Fruit fly (Drosophila melanogaster) whole organism, embryonic: ENCODE results near the gene CG6659.
A peak's percentile ranks its signal among the peaks of the same experiment; 100 is the strongest.

ENCODE experiments used
- Awh ChIP-seq: fragments of 200-800 bp; sonication (Bioruptor generic); IDR thresholded peaks from 2 replicates; pipeline ENCODE4, ENCODE4 v1.3.6; 2022; ENCODE audit warnings: missing biosample characterization, missing genetic modification characterization
- BEAF-32 ChIP-seq: fragments of 200-800 bp; sonication (Bioruptor generic); optimal IDR thresholded peaks from 3 replicates; lab custom pipeline; 2017; ENCODE audit warnings: missing biosample characterization, missing genetic modification characterization, mild to moderate bottlenecking, moderate library complexity, missing genetic modification reagents
- C15 ChIP-seq: fragments of 200-800 bp; sonication (Bioruptor generic); IDR thresholded peaks from 3 replicates; pipeline ENCODE4 v1.3.6; 2022; ENCODE audit warnings: missing biosample characterization, missing genetic modification characterization
- CG10274 ChIP-seq: fragments of 200-800 bp; sonication (Bioruptor generic); optimal IDR thresholded peaks from 3 replicates; lab custom pipeline; 2017; ENCODE audit warnings: missing biosample characterization, mild to moderate bottlenecking, missing genetic modification characterization
- CG10543 ChIP-seq: fragments of 200-800 bp; sonication (Bioruptor generic); optimal IDR thresholded peaks from 3 replicates; lab custom pipeline; 2017; ENCODE audit warnings: missing biosample characterization, mild to moderate bottlenecking, missing genetic modification characterization, moderate library complexity
- CG11247 ChIP-seq: fragments of 200-800 bp; sonication (Bioruptor generic); IDR thresholded peaks from 2 replicates; pipeline ENCODE4 v1.3.6; 2022; ENCODE audit warnings: missing biosample characterization, missing genetic modification characterization
- CG12219 ChIP-seq: fragments of 200-800 bp; sonication (Bioruptor generic); optimal IDR thresholded peaks from 3 replicates; lab custom pipeline; 2018; ENCODE audit warnings: missing biosample characterization, mild to moderate bottlenecking, missing genetic modification characterization
- CG13624 ChIP-seq: fragments of 200-800 bp; sonication (Bioruptor generic); optimal IDR thresholded peaks from 2 replicates; lab custom pipeline; 2016; ENCODE audit warnings: missing biosample characterization, missing genetic modification characterization
- CG15696 ChIP-seq: fragments of 200-800 bp; sonication (Bioruptor generic); optimal IDR thresholded peaks from 2 replicates; lab custom pipeline; 2019; ENCODE audit warnings: missing biosample characterization, mild to moderate bottlenecking, missing genetic modification characterization, moderate library complexity
- CG1647 ChIP-seq: fragments of 200-800 bp; sonication (Bioruptor generic); optimal IDR thresholded peaks from 3 replicates; lab custom pipeline; 2016; ENCODE audit warnings: missing biosample characterization, missing genetic modification characterization
- CG18476 ChIP-seq: fragments of 200-800 bp; sonication (Bioruptor generic); optimal IDR thresholded peaks from 2 replicates; lab custom pipeline; 2016; ENCODE audit warnings: missing biosample characterization, mild to moderate bottlenecking, missing genetic modification characterization
- CG2129 ChIP-seq: fragments of 200-800 bp; sonication (Bioruptor generic); IDR thresholded peaks from 2 replicates; pipeline ENCODE4 v1.3.6; 2022; ENCODE audit warnings: missing biosample characterization, missing genetic modification characterization; ENCODE audit not compliant: partially characterized antibody
- CG2199 ChIP-seq: fragments of 200-800 bp; sonication (Bioruptor generic); IDR thresholded peaks from 3 replicates; pipeline ENCODE4 v1.3.6; 2022; ENCODE audit warnings: missing biosample characterization, missing genetic modification characterization
- CG2712 ChIP-seq: fragments of 200-800 bp; optimal IDR thresholded peaks from 3 replicates; lab custom pipeline; 2019; ENCODE audit warnings: missing biosample characterization, mild to moderate bottlenecking, missing genetic modification characterization, moderate library complexity
- CG2875 ChIP-seq: fragments of 200-800 bp; sonication (Bioruptor generic); optimal IDR thresholded peaks from 2 replicates; lab custom pipeline; 2017; ENCODE audit warnings: missing biosample characterization, mild to moderate bottlenecking, missing genetic modification characterization, missing genetic modification reagents
- CG3995 ChIP-seq: fragments of 200-800 bp; sonication (Bioruptor generic); optimal IDR thresholded peaks from 3 replicates; lab custom pipeline; 2016; ENCODE audit warnings: missing biosample characterization, missing genetic modification characterization
- CG4730 ChIP-seq: fragments of 200-800 bp; sonication (Bioruptor generic); IDR thresholded peaks from 2 replicates; pipeline ENCODE4 v1.3.6; 2022; ENCODE audit warnings: missing biosample characterization, missing genetic modification characterization
- CG4854 ChIP-seq: fragments of 200-800 bp; sonication (Bioruptor generic); optimal IDR thresholded peaks from 2 replicates; lab custom pipeline; 2016; ENCODE audit warnings: missing biosample characterization, missing genetic modification characterization, inconsistent platforms
- CG6765 ChIP-seq: fragments of 200-800 bp; sonication (Bioruptor generic); optimal IDR thresholded peaks from 3 replicates; lab custom pipeline; 2017; ENCODE audit warnings: missing biosample characterization, mild to moderate bottlenecking, missing genetic modification characterization
- CG6813 ChIP-seq: fragments of 200-800 bp; sonication (Bioruptor generic); optimal IDR thresholded peaks from 2 replicates; lab custom pipeline; 2017; ENCODE audit warnings: missing biosample characterization, missing genetic modification characterization, mild to moderate bottlenecking, moderate library complexity, missing genetic modification reagents
- CG6854 ChIP-seq: fragments of 200-800 bp; sonication (Bioruptor generic); optimal IDR thresholded peaks from 3 replicates; lab custom pipeline; 2017; ENCODE audit warnings: missing biosample characterization, mild to moderate bottlenecking, missing genetic modification characterization
- CG9817 ChIP-seq: fragments of 200-800 bp; sonication (Bioruptor generic); optimal IDR thresholded peaks from 2 replicates; lab custom pipeline; 2018; ENCODE audit warnings: missing biosample characterization, mild to moderate bottlenecking, missing genetic modification characterization, moderate library complexity
- Drgx ChIP-seq: fragments of 200-800 bp; sonication (Bioruptor generic); IDR thresholded peaks from 2 replicates; pipeline ENCODE4 v1.3.6; 2022; ENCODE audit warnings: missing biosample characterization, missing genetic modification characterization
- Hand ChIP-seq: fragments of 200-800 bp; sonication (Bioruptor generic); optimal IDR thresholded peaks from 2 replicates; lab custom pipeline; 2017; ENCODE audit warnings: mild to moderate bottlenecking, missing biosample characterization, missing genetic modification reagents, missing genetic modification characterization
- Hr78 ChIP-seq, 2 experiments: fragments of 200-800 bp in 1 of 2; fragments of >200 bp in 1 of 2; sonication (Bioruptor generic) in 1 of 2; optimal IDR thresholded peaks; 2 replicates each; lab custom pipeline; 2017 to 2019; ENCODE audit warnings: missing biosample characterization in 2 of 2, missing genetic modification characterization in 2 of 2, mild to moderate bottlenecking in 1 of 2, moderate library complexity in 1 of 2
- NfI ChIP-seq: fragments of 200-800 bp; sonication (Bioruptor generic); optimal IDR thresholded peaks from 3 replicates; lab custom pipeline; 2018; ENCODE audit warnings: missing biosample characterization, mild to moderate bottlenecking, missing genetic modification characterization, moderate library complexity
- Scr ChIP-seq: fragments of 200-800 bp; sonication (Bioruptor generic); IDR thresholded peaks from 2 replicates; pipeline ENCODE4 v1.3.6; 2022; ENCODE audit warnings: missing biosample characterization, missing genetic modification characterization; ENCODE audit not compliant: partially characterized antibody
- amos ChIP-seq: fragments of 200-800 bp; sonication (Bioruptor generic); IDR thresholded peaks from 2 replicates; pipeline ENCODE4 v1.3.6; 2022; ENCODE audit warnings: missing biosample characterization, missing genetic modification characterization; ENCODE audit not compliant: partially characterized antibody
- bbx ChIP-seq: fragments of 200-800 bp; sonication (Bioruptor generic); IDR thresholded peaks from 2 replicates; pipeline ENCODE4 v1.3.6; 2022; ENCODE audit warnings: missing biosample characterization, missing genetic modification characterization; ENCODE audit not compliant: partially characterized antibody
- chinmo ChIP-seq: fragments of 200-800 bp; sonication (Bioruptor generic); IDR thresholded peaks from 4 replicates; pipeline ENCODE4 v1.3.6; 2022; ENCODE audit warnings: missing biosample characterization, missing genetic modification characterization; ENCODE audit not compliant: partially characterized antibody
- crc ChIP-seq: fragments of 200-800 bp; sonication (Bioruptor generic); optimal IDR thresholded peaks from 2 replicates; lab custom pipeline; 2016; ENCODE audit warnings: missing biosample characterization, missing genetic modification characterization
- fd3F ChIP-seq: fragments of 200-800 bp; sonication (Bioruptor generic); optimal IDR thresholded peaks from 2 replicates; lab custom pipeline; 2018; ENCODE audit warnings: missing biosample characterization, mild to moderate bottlenecking, missing genetic modification characterization, moderate library complexity
- gcm ChIP-seq: fragments of 200-800 bp; sonication (Bioruptor generic); optimal IDR thresholded peaks from 2 replicates; lab custom pipeline; 2019; ENCODE audit warnings: missing biosample characterization, mild to moderate bottlenecking, missing genetic modification characterization, moderate library complexity
- gro ChIP-seq: fragments of 200-800 bp; sonication (Bioruptor generic); optimal IDR thresholded peaks from 2 replicates; lab custom pipeline; 2016; ENCODE audit warnings: missing biosample characterization, missing genetic modification characterization
- hbn ChIP-seq: fragments of 200-800 bp; sonication (Bioruptor generic); IDR thresholded peaks from 2 replicates; pipeline ENCODE4 v1.3.6; 2022; ENCODE audit warnings: missing biosample characterization, missing genetic modification characterization; ENCODE audit not compliant: partially characterized antibody
- kni ChIP-seq: fragments of 200-800 bp; sonication (Bioruptor generic); optimal IDR thresholded peaks from 3 replicates; lab custom pipeline; 2017; ENCODE audit warnings: mild to moderate bottlenecking, missing biosample characterization, missing genetic modification reagents, missing genetic modification characterization
- luna ChIP-seq: fragments of 200-800 bp; sonication (Bioruptor generic); optimal IDR thresholded peaks from 2 replicates; lab custom pipeline; 2016; ENCODE audit warnings: missing biosample characterization, missing genetic modification characterization
- nerfin-2 ChIP-seq: fragments of 200-800 bp; sonication (Bioruptor generic); IDR thresholded peaks from 2 replicates; pipeline ENCODE4 v1.3.6; 2022; ENCODE audit warnings: missing biosample characterization, missing genetic modification characterization; ENCODE audit not compliant: partially characterized antibody
- nom ChIP-seq: fragments of 200-800 bp; sonication (Bioruptor generic); optimal IDR thresholded peaks from 2 replicates; lab custom pipeline; 2017; ENCODE audit warnings: missing biosample characterization, missing genetic modification characterization, mild to moderate bottlenecking, moderate library complexity, missing genetic modification reagents
- repo ChIP-seq: fragments of 200-800 bp; sonication (Bioruptor generic); optimal IDR thresholded peaks from 2 replicates; lab custom pipeline; 2016; ENCODE audit warnings: missing biosample characterization, missing genetic modification characterization
- run ChIP-seq: fragments of 200-800 bp; sonication (Bioruptor generic); optimal IDR thresholded peaks from 3 replicates; lab custom pipeline; 2018; ENCODE audit warnings: missing biosample characterization, mild to moderate bottlenecking, missing genetic modification characterization
- sc ChIP-seq, 3 experiments: fragments of >200 bp in 2 of 3; fragments of 200-800 bp in 1 of 3; sonication (Bioruptor generic) in 1 of 3; optimal IDR thresholded peaks; 2 replicates in 2 of 3; 3 replicates in 1 of 3; lab custom pipeline; 2017; ENCODE audit warnings: mild to moderate bottlenecking in 1 of 3, missing biosample characterization in 1 of 3, missing genetic modification characterization in 1 of 3, missing genetic modification reagents in 1 of 3
- slp2 ChIP-seq: fragments of 200-800 bp; sonication (Bioruptor generic); optimal IDR thresholded peaks from 2 replicates; lab custom pipeline; 2016; ENCODE audit warnings: missing biosample characterization, missing genetic modification characterization
- ssp ChIP-seq: fragments of 200-800 bp; sonication (Bioruptor generic); IDR thresholded peaks from 2 replicates; pipeline ENCODE4 v1.3.6; 2022; ENCODE audit warnings: missing biosample characterization, missing genetic modification characterization
- tll ChIP-seq, 2 experiments: fragments of 200-800 bp in 1 of 2; fragments of >200 bp in 1 of 2; sonication (Bioruptor generic) in 1 of 2; optimal IDR thresholded peaks; 2 replicates each; lab custom pipeline; 2017 to 2019; ENCODE audit warnings: missing biosample characterization in 2 of 2, missing genetic modification characterization in 2 of 2, mild to moderate bottlenecking in 1 of 2, moderate library complexity in 1 of 2
- tx ChIP-seq: fragments of 200-800 bp; sonication (Bioruptor generic); optimal IDR thresholded peaks from 2 replicates; lab custom pipeline; 2016; ENCODE audit warnings: missing biosample characterization, missing genetic modification characterization
- wor ChIP-seq: fragments of 200-800 bp; sonication (Bioruptor generic); IDR thresholded peaks from 2 replicates; pipeline ENCODE4 v1.3.6; 2022; ENCODE audit warnings: missing biosample characterization, missing genetic modification characterization
- zf30C ChIP-seq: fragments of 200-800 bp; sonication (Bioruptor generic); optimal IDR thresholded peaks from 3 replicates; lab custom pipeline; 2018; ENCODE audit warnings: missing biosample characterization, mild to moderate bottlenecking, missing genetic modification characterization

The CG6659 gene

DNA sequence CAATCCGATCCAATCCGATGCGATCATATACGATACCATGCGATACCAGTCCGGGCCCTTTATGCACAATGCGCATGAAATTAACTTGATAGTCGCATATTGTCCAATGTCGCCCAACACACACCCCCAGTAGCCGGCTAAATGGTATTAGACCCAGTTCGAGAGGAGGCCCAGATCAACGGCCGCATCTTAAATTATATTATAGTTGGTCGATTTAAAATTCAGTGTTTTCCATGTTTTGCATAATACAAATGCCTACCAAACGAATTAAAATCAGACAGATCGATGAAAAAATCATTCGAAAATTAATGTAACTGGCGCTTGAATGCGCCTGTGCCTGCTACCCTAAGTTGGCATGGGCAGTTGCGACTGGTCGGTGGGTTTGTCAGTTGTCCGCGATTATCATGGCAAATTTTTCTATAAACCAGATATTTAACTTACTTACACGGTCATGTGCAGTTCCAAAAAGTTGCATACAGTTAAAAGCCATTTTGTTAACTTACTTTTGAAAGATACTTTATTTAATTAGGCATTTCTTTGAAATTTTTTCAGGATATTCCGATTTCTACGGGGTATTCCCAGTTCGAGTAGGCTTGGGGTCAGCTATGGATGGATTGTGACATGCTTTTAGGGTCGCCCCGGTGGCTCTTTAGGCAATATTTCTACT is 12.9 kb upstream of the CG6659 start (continued):
- TF ChIP-seq CG9817, result no peak
- TF ChIP-seq amos (GFP tag; lab: Robert Waterston, UW), result no peak
- TF ChIP-seq ssp (GFP tag; lab: Robert Waterston, UW), result peak; percentile 15; the same call in 1 of the 2 replicates
- no peak for TF ChIP-seq run (tag; lab: Kevin White, UChicago)
- no peak for TF ChIP-seq tx (GFP tag; lab: Kevin White, UChicago)
- TF ChIP-seq CG4854 (GFP tag; lab: Kevin White, UChicago), result no peak
- TF ChIP-seq repo, result no peak
- no peak for TF ChIP-seq CG1647
- TF ChIP-seq nerfin-2, result no peak
- TF ChIP-seq wor (GFP tag; lab: Robert Waterston, UW), result no peak
- TF ChIP-seq CG15696 (tag; lab: Kevin White, UChicago), result no peak
- no peak for TF ChIP-seq CG11247 (GFP tag; lab: Robert Waterston, UW)
- no peak for TF ChIP-seq CG18476 (GFP tag; lab: Kevin White, UChicago)
- TF ChIP-seq sc (optimal IDR thresholded peaks at IDR 0.05; lab: Kevin White, UChicago), result no peak
- no peak for TF ChIP-seq sc (GFP tag; optimal IDR thresholded peaks at IDR 0.05; lab: Kevin White, UChicago)
- no peak for TF ChIP-seq BEAF-32
- no peak for TF ChIP-seq bbx (GFP tag; lab: Robert Waterston, UW)
- TF ChIP-seq Drgx (GFP tag; lab: Robert Waterston, UW), result no peak
- TF ChIP-seq CG2199 (GFP tag; lab: Robert Waterston, UW), result no peak
- TF ChIP-seq nom, result no peak
- TF ChIP-seq gro (GFP tag; lab: Kevin White, UChicago), result no peak
- no peak for TF ChIP-seq crc (GFP tag; lab: Kevin White, UChicago)
- no peak for TF ChIP-seq CG10543 (GFP tag; lab: Kevin White, UChicago)
- TF ChIP-seq NfI (GFP tag; lab: Kevin White, UChicago), result no peak
- TF ChIP-seq kni (GFP tag; lab: Kevin White, UChicago), result no peak
- no peak for TF ChIP-seq slp2 (GFP tag; lab: Kevin White, UChicago)
- peak; percentile 11 for TF ChIP-seq CG12219
- no peak for TF ChIP-seq hbn (GFP tag; lab: Robert Waterston, UW)
- no peak for TF ChIP-seq CG13624 (GFP tag; lab: Kevin White, UChicago)
- no peak for TF ChIP-seq gcm (GFP tag; lab: Kevin White, UChicago)
- peak in 1 of 2 experiments; percentile 58 for TF ChIP-seq Hr78 (GFP tag; optimal IDR thresholded peaks at IDR 0.05; lab: Kevin White, UChicago)
- no peak for TF ChIP-seq CG6765 (GFP tag; lab: Kevin White, UChicago)
- TF ChIP-seq CG2712, result peak; percentile 36
- TF ChIP-seq CG2875 (GFP tag; lab: Kevin White, UChicago), result no peak
- TF ChIP-seq chinmo (GFP tag; lab: Robert Waterston, UW), result 0 out of 4 replicates have a peak, but pooled peaks have one; percentile 24
- TF ChIP-seq Hand (GFP tag; lab: Kevin White, UChicago), result no peak
- no peak for TF ChIP-seq CG6854 (GFP tag; lab: Kevin White, UChicago)
- TF ChIP-seq CG10274, result no peak
- TF ChIP-seq zf30C (GFP tag; lab: Kevin White, UChicago), result no peak
- TF ChIP-seq fd3F (GFP tag; lab: Kevin White, UChicago), result no peak
- TF ChIP-seq Awh (GFP tag; lab: Robert Waterston, UW), result no peak
- no peak for TF ChIP-seq luna (GFP tag; lab: Kevin White, UChicago)
- no peak for TF ChIP-seq Scr (GFP tag; lab: Robert Waterston, UW)
- no peak for TF ChIP-seq CG4730 (GFP tag; lab: Robert Waterston, UW)
- no peak for TF ChIP-seq CG6813 (GFP tag; lab: Kevin White, UChicago)
- TF ChIP-seq tll (GFP tag; optimal IDR thresholded peaks at IDR 0.05; lab: Kevin White, UChicago), result no peak
- no peak for TF ChIP-seq CG3995 (GFP tag; lab: Kevin White, UChicago)
- TF ChIP-seq CG2129 (GFP tag; lab: Robert Waterston, UW), result no peak
- TF ChIP-seq C15 (GFP tag; lab: Robert Waterston, UW), result no peak
